Worm (Caenorhabditis elegans) whole organism, L2 larva: ENCODE results near the gene zipt-13.

ENCODE experiments used
- ZK546.5 ChIP-seq: sonication (generic microtip); optimal IDR thresholded peaks from 2 replicates; lab custom pipeline; 2017; ENCODE audit warnings: missing biosample characterization, missing genetic modification characterization
- alr-1 ChIP-seq: fragments of 150-350 bp; optimal IDR thresholded peaks from 2 replicates; lab custom pipeline; 2014; ENCODE audit warnings: missing biosample characterization, missing genetic modification characterization
- ceh-16 ChIP-seq: fragments of 150-350 bp; optimal IDR thresholded peaks from 2 replicates; lab custom pipeline; 2014; ENCODE audit warnings: missing biosample characterization, missing genetic modification characterization
- egl-27 ChIP-seq: sonication (generic microtip); optimal IDR thresholded peaks from 3 replicates; lab custom pipeline; 2017; ENCODE audit warnings: missing biosample characterization, missing genetic modification reagents, missing genetic modification characterization
- lin-39 ChIP-seq: fragments of 150-350 bp; optimal IDR thresholded peaks from 2 replicates; lab custom pipeline; 2014; ENCODE audit warnings: missing biosample characterization, missing genetic modification reagents, missing genetic modification characterization
- nhr-237 ChIP-seq: fragments of 150-350 bp; optimal IDR thresholded peaks from 2 replicates; lab custom pipeline; 2014; ENCODE audit warnings: missing biosample characterization, missing genetic modification characterization

DNA sequence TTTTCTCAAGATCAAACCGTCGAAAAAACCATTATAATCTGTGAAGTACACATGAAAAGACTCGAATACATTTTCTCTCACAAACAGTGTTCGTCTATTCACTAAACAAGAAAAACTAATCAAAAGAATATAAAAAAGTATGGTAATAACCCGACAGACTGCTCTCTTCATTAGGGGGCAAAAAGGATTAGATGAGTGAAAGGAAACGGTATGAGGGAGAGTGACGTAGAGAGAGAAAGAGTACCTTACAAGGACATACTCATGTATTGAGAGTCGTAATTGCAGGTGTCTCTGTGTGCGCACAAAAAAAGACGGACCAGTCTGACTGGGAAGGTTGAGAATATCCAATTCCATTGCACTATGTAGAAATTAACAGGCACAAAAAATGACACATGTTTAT, 12.9 kb upstream of the zipt-13 start:
- TF ChIP-seq ZK546.5 (tag; lab: Kevin White, UChicago) (no peak), nhr-237 (tag; lab: Kevin White, UChicago) (no peak), alr-1 (no peak), lin-39 (no peak), ceh-16 (tag; lab: Kevin White, UChicago) (no peak), egl-27 (tag; lab: Kevin White, UChicago) (no peak)
